Fruit fly (Drosophila melanogaster): Measurements from ENCODE around the gene CG34404.

dm6 chr3R:15379071-15379470 is 11.6 kb upstream of the CG34404 start:
- no peak for TF ChIP-seq CG11617 (GFP tag; optimal IDR thresholded peaks at IDR 0.05)
- TF ChIP-seq ovo (GFP tag; optimal IDR thresholded peaks at IDR 0.05), result no peak
- no peak for TF ChIP-seq CG1620 (GFP tag; optimal IDR thresholded peaks at IDR 0.05)
- TF ChIP-seq Hr96 (GFP tag; optimal IDR thresholded peaks at IDR 0.05), result no peak
- TF ChIP-seq CG7045 (GFP tag; optimal IDR thresholded peaks at IDR 0.05), result no peak
- TF ChIP-seq CG33017 (tag; optimal IDR thresholded peaks at IDR 0.05), result no peak
- TF ChIP-seq Crg-1 (GFP tag; optimal IDR thresholded peaks at IDR 0.05), result no peak
- no peak for TF ChIP-seq Clk (GFP tag; optimal IDR thresholded peaks at IDR 0.05)
- no peak for TF ChIP-seq Mnt (GFP tag; optimal IDR thresholded peaks at IDR 0.05)
